Fruit fly (Drosophila melanogaster) whole organism, embryonic: ENCODE data around the gene CG9628.

Experiments used
- Awh ChIP-seq: fragments of 200-800 bp; sonication (Bioruptor generic); IDR thresholded peaks from 2 replicates; pipeline ENCODE4, ENCODE4 v1.3.6; 2022; ENCODE audit warnings: missing biosample characterization, missing genetic modification characterization
- BtbVII ChIP-seq: fragments of 200-800 bp; sonication (Bioruptor generic); optimal IDR thresholded peaks from 3 replicates; lab custom pipeline; 2017; ENCODE audit warnings: missing biosample characterization, mild to moderate bottlenecking, missing genetic modification characterization
- CG10274 ChIP-seq: fragments of 200-800 bp; sonication (Bioruptor generic); optimal IDR thresholded peaks from 3 replicates; lab custom pipeline; 2017; ENCODE audit warnings: missing biosample characterization, mild to moderate bottlenecking, missing genetic modification characterization
- CG10959 ChIP-seq: fragments of 200-800 bp; sonication (Bioruptor generic); IDR thresholded peaks from 2 replicates; pipeline ENCODE4 v1.3.6; 2022; ENCODE audit warnings: missing biosample characterization, missing genetic modification characterization
- CG14441 ChIP-seq: fragments of 200-800 bp; sonication (Bioruptor generic); IDR thresholded peaks from 2 replicates; pipeline ENCODE4 v1.3.6; 2022; ENCODE audit warnings: missing biosample characterization, missing genetic modification characterization
- CG15011 ChIP-seq: fragments of 200-800 bp; sonication (Bioruptor generic); optimal IDR thresholded peaks from 3 replicates; lab custom pipeline; 2018; ENCODE audit warnings: missing biosample characterization, mild to moderate bottlenecking, missing genetic modification characterization
- CG15696 ChIP-seq: fragments of 200-800 bp; sonication (Bioruptor generic); optimal IDR thresholded peaks from 2 replicates; lab custom pipeline; 2019; ENCODE audit warnings: missing biosample characterization, mild to moderate bottlenecking, missing genetic modification characterization, moderate library complexity
- CG17912 ChIP-seq: fragments of 200-800 bp; sonication (Bioruptor generic); optimal IDR thresholded peaks from 2 replicates; lab custom pipeline; 2018; ENCODE audit warnings: missing biosample characterization, mild to moderate bottlenecking, missing genetic modification characterization
- CG18011 ChIP-seq: fragments of 200-800 bp; sonication (Bioruptor generic); optimal IDR thresholded peaks from 2 replicates; lab custom pipeline; 2017; ENCODE audit warnings: missing biosample characterization, missing genetic modification characterization, mild to moderate bottlenecking, moderate library complexity, missing genotype
- CG18262 ChIP-seq: fragments of 200-800 bp; optimal IDR thresholded peaks from 3 replicates; lab custom pipeline; 2019; ENCODE audit warnings: missing biosample characterization, mild to moderate bottlenecking, missing genetic modification characterization, moderate library complexity
- CG18476 ChIP-seq: fragments of 200-800 bp; sonication (Bioruptor generic); optimal IDR thresholded peaks from 2 replicates; lab custom pipeline; 2016; ENCODE audit warnings: missing biosample characterization, mild to moderate bottlenecking, missing genetic modification characterization
- CG3163 ChIP-seq: fragments of 200-800 bp; sonication (Bioruptor generic); optimal IDR thresholded peaks from 3 replicates; lab custom pipeline; 2016; ENCODE audit warnings: missing biosample characterization, missing genetic modification characterization
- CG33213 ChIP-seq: fragments of 200-800 bp; sonication (Bioruptor generic); optimal IDR thresholded peaks from 3 replicates; lab custom pipeline; 2016; ENCODE audit warnings: missing biosample characterization, missing genetic modification characterization
- CG8089 ChIP-seq: fragments of 200-800 bp; sonication (Bioruptor generic); optimal IDR thresholded peaks from 3 replicates; lab custom pipeline; 2016; ENCODE audit warnings: missing biosample characterization, missing genetic modification characterization
- CG8944 ChIP-seq: fragments of 200-800 bp; sonication (Bioruptor generic); optimal IDR thresholded peaks from 3 replicates; lab custom pipeline; 2016; ENCODE audit warnings: missing biosample characterization, missing genetic modification characterization
- Dbx ChIP-seq: fragments of 200-800 bp; sonication (Bioruptor generic); IDR thresholded peaks from 3 replicates; pipeline ENCODE4 v1.3.6; 2022; ENCODE audit warnings: missing biosample characterization, missing genetic modification characterization
- Dfd ChIP-seq, 2 experiments: fragments of >200 bp; optimal IDR thresholded peaks; 2 replicates each; lab custom pipeline; 2017; ENCODE audit warnings: missing biosample characterization in 2 of 2, missing genetic modification characterization in 2 of 2
- Dref ChIP-seq: fragments of 200-800 bp; sonication (Bioruptor generic); IDR thresholded peaks from 2 replicates; pipeline ENCODE4 v1.3.6; 2022; ENCODE audit warnings: missing biosample characterization, missing genetic modification characterization
- Hey ChIP-seq: fragments of 200-800 bp; sonication (Bioruptor generic); optimal IDR thresholded peaks from 3 replicates; lab custom pipeline; 2018; ENCODE audit warnings: missing biosample characterization, mild to moderate bottlenecking, missing genetic modification characterization
- Hr78 ChIP-seq, 2 experiments: fragments of 200-800 bp in 1 of 2; fragments of >200 bp in 1 of 2; sonication (Bioruptor generic) in 1 of 2; optimal IDR thresholded peaks; 2 replicates each; lab custom pipeline; 2017 to 2019; ENCODE audit warnings: missing biosample characterization in 2 of 2, missing genetic modification characterization in 2 of 2, mild to moderate bottlenecking in 1 of 2, moderate library complexity in 1 of 2
- MBD-R2 ChIP-seq: fragments of 200-800 bp; sonication (Bioruptor generic); IDR thresholded peaks from 2 replicates; pipeline ENCODE4 v1.3.6; 2022; ENCODE audit warnings: missing biosample characterization, missing genetic modification characterization
- NK7.1 ChIP-seq: fragments of 200-800 bp; sonication (Bioruptor generic); optimal IDR thresholded peaks from 3 replicates; lab custom pipeline; 2016; ENCODE audit warnings: missing biosample characterization, missing genetic modification characterization
- Pdp1 ChIP-seq, 2 experiments: fragments of 200-800 bp; sonication (Bioruptor generic); optimal IDR thresholded peaks; 3 replicates each; lab custom pipeline; 2016; ENCODE audit warnings: missing biosample characterization in 2 of 2, missing genetic modification characterization in 2 of 2, mild to moderate bottlenecking in 1 of 2, moderate library complexity in 1 of 2
- Poxn ChIP-seq: fragments of 200-800 bp; sonication (Bioruptor generic); IDR thresholded peaks from 2 replicates; pipeline ENCODE4 v1.3.6; 2022; ENCODE audit warnings: missing biosample characterization, missing genetic modification characterization
- Sry-δ ChIP-seq: fragments of 200-800 bp; sonication (Bioruptor generic); optimal IDR thresholded peaks from 2 replicates; lab custom pipeline; 2016; ENCODE audit warnings: missing biosample characterization, missing genetic modification characterization
- Ssrp ChIP-seq: fragments of 200-800 bp; sonication (Bioruptor generic); optimal IDR thresholded peaks from 2 replicates; lab custom pipeline; 2018; ENCODE audit warnings: missing biosample characterization, mild to moderate bottlenecking, missing genetic modification characterization, moderate library complexity
- Taf1 ChIP-seq: fragments of 200-800 bp; sonication (Bioruptor generic); IDR thresholded peaks from 2 replicates; pipeline ENCODE4 v1.3.6; 2022; ENCODE audit warnings: missing biosample characterization, missing genetic modification characterization
- Trl ChIP-seq, 3 experiments: fragments of >200 bp in 2 of 3; fragments of 200-800 bp in 1 of 3; sonication (Bioruptor generic) in 1 of 3; optimal IDR thresholded peaks; 2 replicates in 1 of 3; 3 replicates in 2 of 3; lab custom pipeline; 2016 to 2017; ENCODE audit warnings: missing biosample characterization in 1 of 3, missing genetic modification characterization in 1 of 3
- crol ChIP-seq: fragments of 200-800 bp; sonication (Bioruptor generic); IDR thresholded peaks from 2 replicates; pipeline ENCODE4 v1.3.6; 2022; ENCODE audit warnings: missing biosample characterization, missing genetic modification characterization
- dmrt99B ChIP-seq: fragments of 200-800 bp; sonication (Bioruptor generic); optimal IDR thresholded peaks from 2 replicates; lab custom pipeline; 2018; ENCODE audit warnings: missing biosample characterization, mild to moderate bottlenecking, missing genetic modification characterization, moderate library complexity
- dpn ChIP-seq, 2 experiments: fragments of 200-800 bp; sonication (Bioruptor generic); optimal IDR thresholded peaks; 3 replicates each; lab custom pipeline; 2016; ENCODE audit warnings: missing biosample characterization in 2 of 2, missing genetic modification characterization in 2 of 2
- ewg ChIP-seq: fragments of 200-800 bp; sonication (Bioruptor generic); optimal IDR thresholded peaks from 3 replicates; lab custom pipeline; 2017; ENCODE audit warnings: mild to moderate bottlenecking, missing biosample characterization, missing genetic modification reagents, missing genetic modification characterization
- gcm ChIP-seq: fragments of 200-800 bp; sonication (Bioruptor generic); optimal IDR thresholded peaks from 2 replicates; lab custom pipeline; 2019; ENCODE audit warnings: missing biosample characterization, mild to moderate bottlenecking, missing genetic modification characterization, moderate library complexity
- gem ChIP-seq: fragments of 200-800 bp; sonication (Bioruptor generic); optimal IDR thresholded peaks from 2 replicates; lab custom pipeline; 2019; ENCODE audit warnings: missing biosample characterization, mild to moderate bottlenecking, missing genetic modification characterization, moderate library complexity
- gsb-n ChIP-seq: fragments of 200-800 bp; sonication (Bioruptor generic); optimal IDR thresholded peaks from 3 replicates; lab custom pipeline; 2018; ENCODE audit warnings: missing biosample characterization, mild to moderate bottlenecking, missing genetic modification characterization
- jumu ChIP-seq: fragments of 200-800 bp; sonication (Bioruptor generic); optimal IDR thresholded peaks from 3 replicates; lab custom pipeline; 2016; ENCODE audit warnings: missing biosample characterization, missing genetic modification characterization
- lab ChIP-seq: fragments of 200-800 bp; sonication (Bioruptor generic); optimal IDR thresholded peaks from 3 replicates; lab custom pipeline; 2017; ENCODE audit warnings: missing biosample characterization, missing genetic modification characterization, mild to moderate bottlenecking, moderate library complexity, missing genetic modification reagents
- nerfin-1 ChIP-seq: fragments of 200-800 bp; sonication (Bioruptor generic); optimal IDR thresholded peaks from 3 replicates; lab custom pipeline; 2019; ENCODE audit warnings: missing biosample characterization, mild to moderate bottlenecking, missing genetic modification characterization, moderate library complexity
- nom ChIP-seq: fragments of 200-800 bp; sonication (Bioruptor generic); optimal IDR thresholded peaks from 2 replicates; lab custom pipeline; 2017; ENCODE audit warnings: missing biosample characterization, missing genetic modification characterization, mild to moderate bottlenecking, moderate library complexity, missing genetic modification reagents
- pros ChIP-seq: fragments of 200-800 bp; sonication (Bioruptor generic); optimal IDR thresholded peaks from 3 replicates; lab custom pipeline; 2019; ENCODE audit warnings: missing biosample characterization, mild to moderate bottlenecking, missing genetic modification characterization, moderate library complexity
- schlank ChIP-seq: fragments of 200-800 bp; sonication (Bioruptor generic); optimal IDR thresholded peaks from 2 replicates; lab custom pipeline; 2018; ENCODE audit warnings: missing biosample characterization, mild to moderate bottlenecking, missing genetic modification characterization
- sd ChIP-seq: fragments of 200-800 bp; sonication (Bioruptor generic); optimal IDR thresholded peaks from 3 replicates; lab custom pipeline; 2018; ENCODE audit warnings: missing biosample characterization, mild to moderate bottlenecking, missing genetic modification characterization, moderate library complexity
- sens ChIP-seq: fragments of 200-800 bp; sonication (Bioruptor generic); peaks from one replicate; lab custom pipeline; 2016; ENCODE audit warnings: missing biosample characterization, missing genetic modification characterization
- toy ChIP-seq: fragments of 200-800 bp; sonication (Bioruptor generic); IDR thresholded peaks from 2 replicates; pipeline ENCODE4 v1.3.6; 2022; ENCODE audit warnings: missing biosample characterization, missing genetic modification characterization
- wek ChIP-seq: fragments of 200-800 bp; sonication (Bioruptor generic); optimal IDR thresholded peaks from 3 replicates; lab custom pipeline; 2018; ENCODE audit warnings: missing biosample characterization, mild to moderate bottlenecking, missing genetic modification characterization, moderate library complexity

The CG9628 gene

DNA sequence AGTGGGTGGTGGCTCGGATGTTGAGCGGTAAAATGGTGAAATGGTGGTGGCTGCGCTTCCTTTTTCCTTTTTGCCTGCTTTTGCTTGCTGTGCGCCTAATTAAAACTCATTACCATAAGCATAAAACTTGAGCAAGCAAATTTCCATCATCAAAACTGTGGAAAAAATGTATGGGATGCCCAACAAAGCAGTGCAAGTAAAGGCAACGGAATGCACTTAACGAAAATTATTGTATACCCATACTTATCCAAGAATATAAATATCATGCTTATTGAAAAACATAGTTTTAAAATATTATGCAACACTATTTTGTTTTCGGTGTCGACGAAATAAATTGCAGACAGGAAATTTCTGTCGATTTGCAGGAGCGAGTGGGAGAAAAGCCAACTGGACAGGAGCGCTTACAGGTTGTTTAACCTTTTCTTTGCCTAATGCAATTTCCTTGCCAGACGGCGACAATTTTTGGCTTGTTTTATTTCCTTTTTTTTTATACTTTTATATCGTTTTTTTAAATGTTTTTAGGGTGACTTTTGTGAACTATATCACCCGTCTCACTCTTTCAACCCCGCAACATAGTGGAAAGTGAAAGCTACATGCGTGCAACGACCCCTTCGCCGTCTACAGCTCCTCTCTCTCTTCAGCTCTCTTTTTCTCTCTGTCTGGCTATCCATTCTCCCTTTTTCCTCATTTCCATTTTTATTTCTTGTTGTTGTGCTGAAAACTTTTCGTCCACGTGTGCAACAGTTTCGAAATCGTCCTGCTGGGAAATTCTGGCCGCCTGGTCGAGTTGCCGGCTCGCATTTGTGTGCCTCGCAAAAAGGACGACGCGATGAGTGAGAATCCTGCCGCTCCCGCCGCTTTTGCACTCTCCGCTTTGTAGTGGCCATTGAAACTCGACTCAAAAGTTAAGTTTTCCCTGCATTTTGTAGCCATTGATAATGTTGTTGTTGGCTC is 37.6 kb downstream of the CG9628 start (continued):
- no peak for TF ChIP-seq Taf1
- TF ChIP-seq CG14441 (GFP tag; lab: Robert Waterston, UW): no peak
- TF ChIP-seq schlank (tag; lab: Kevin White, UChicago): no peak
- TF ChIP-seq Trl (optimal IDR thresholded peaks at IDR 0.05; lab: Kevin White, UChicago): peak; percentile 42 to 59
- TF ChIP-seq Trl (GFP tag; optimal IDR thresholded peaks at IDR 0.05; lab: Kevin White, UChicago): no peak
- no peak for TF ChIP-seq CG18011
- no peak for TF ChIP-seq jumu
- TF ChIP-seq gem (tag; lab: Kevin White, UChicago): peak; percentile 48
- TF ChIP-seq CG18476 (GFP tag; lab: Kevin White, UChicago): no peak
- TF ChIP-seq CG10274 (GFP tag; lab: Kevin White, UChicago): no peak
- TF ChIP-seq BtbVII: no peak
- no peak for TF ChIP-seq gcm (GFP tag; lab: Kevin White, UChicago)
- TF ChIP-seq Hey (tag; lab: Kevin White, UChicago): no peak
- TF ChIP-seq dpn (GFP tag; optimal IDR thresholded peaks at IDR 0.05; lab: Kevin White, UChicago): no peak
- peak; percentile 19 for TF ChIP-seq gsb-n (tag; lab: Kevin White, UChicago)
- no peak for TF ChIP-seq nom
- no peak for TF ChIP-seq CG33213 (GFP tag; lab: Kevin White, UChicago)
- no peak for TF ChIP-seq wek (GFP tag; lab: Kevin White, UChicago)
- TF ChIP-seq Pdp1 (GFP tag; optimal IDR thresholded peaks at IDR 0.05; lab: Kevin White, UChicago): peak in 1 of 2 experiments; percentile 37
- no peak for TF ChIP-seq Sry-δ (GFP tag; lab: Kevin White, UChicago)
- TF ChIP-seq CG18262 (tag; lab: Kevin White, UChicago): peak; percentile 15
- peak; percentile 82 for TF ChIP-seq pros (GFP tag; lab: Kevin White, UChicago)
- no peak for TF ChIP-seq MBD-R2 (GFP tag; lab: Robert Waterston, UW)
- peak; percentile 8 for TF ChIP-seq dmrt99B (tag; lab: Kevin White, UChicago)
- peak; percentile 64 for TF ChIP-seq sens (GFP tag; lab: Kevin White, UChicago)

DNA sequence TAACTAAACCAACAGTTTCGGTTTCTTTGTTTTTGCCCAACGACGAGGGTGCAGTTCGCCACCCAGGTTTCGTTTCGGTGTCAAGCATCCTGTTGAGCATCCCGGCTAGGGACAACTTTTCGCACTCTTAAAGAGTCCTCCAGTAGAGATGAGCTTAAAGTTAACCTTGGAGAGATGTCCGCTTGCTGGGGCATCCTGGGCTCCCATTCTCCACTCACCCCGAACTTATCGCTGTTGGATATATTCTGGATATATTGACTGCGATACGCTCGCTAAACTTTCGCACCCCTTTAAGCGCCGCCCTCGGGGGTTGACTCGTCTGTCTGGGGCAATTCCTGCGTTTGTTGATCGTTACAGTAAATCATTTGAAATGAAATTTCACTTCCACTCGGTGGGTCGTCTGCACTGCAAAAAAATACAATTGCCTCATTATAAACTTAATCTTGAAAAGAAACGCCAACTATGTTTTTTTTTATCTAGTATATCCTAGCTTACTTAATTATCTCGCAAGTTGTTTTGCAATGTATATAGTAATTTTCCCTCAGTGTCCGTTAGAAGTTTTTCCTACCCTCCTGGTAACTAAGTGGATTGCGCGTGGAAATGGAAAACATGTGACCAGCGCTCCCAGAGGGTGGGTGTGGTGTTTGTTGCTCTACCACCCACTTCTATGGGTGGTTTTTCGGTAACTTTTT is 39.1 kb downstream of the CG9628 start:
- no peak for TF ChIP-seq Poxn (GFP tag; lab: Robert Waterston, UW)
- peak; percentile 56; the same call in 1 of the 2 replicates for TF ChIP-seq toy
- peak; percentile 45 for TF ChIP-seq CG15696 (tag; lab: Kevin White, UChicago)
- TF ChIP-seq nerfin-1 (tag; lab: Kevin White, UChicago): peak; percentile 79
- TF ChIP-seq CG10959 (GFP tag; lab: Robert Waterston, UW): peak; percentile 59
- peak; percentile 78 for TF ChIP-seq ewg (GFP tag; lab: Kevin White, UChicago)
- TF ChIP-seq NK7.1: peak; percentile 76
- TF ChIP-seq lab (GFP tag; lab: Kevin White, UChicago): peak; percentile 66
- TF ChIP-seq gsb-n (tag; lab: Kevin White, UChicago): peak; percentile 78
- peak; percentile 63 for TF ChIP-seq sd
- peak; percentile 60; the same call in 2 of the 3 replicates for TF ChIP-seq Dbx
- peak; percentile 52 for TF ChIP-seq CG3163 (GFP tag; lab: Kevin White, UChicago)
- TF ChIP-seq Dfd (GFP tag; optimal IDR thresholded peaks at IDR 0.05; lab: Kevin White, UChicago): no peak
- TF ChIP-seq CG17912 (GFP tag; lab: Kevin White, UChicago): no peak
- peak; percentile 70 for TF ChIP-seq Ssrp (tag; lab: Kevin White, UChicago)
- 0 out of 2 replicates have a peak, but pooled peaks have one; percentile 16 for TF ChIP-seq crol (GFP tag; lab: Robert Waterston, UW)
- peak; percentile 53 for TF ChIP-seq CG8089 (GFP tag; lab: Kevin White, UChicago)
- TF ChIP-seq CG15011 (GFP tag; lab: Kevin White, UChicago): peak; percentile 50
- peak; percentile 75 for TF ChIP-seq gcm (GFP tag; lab: Kevin White, UChicago)
- TF ChIP-seq Awh (GFP tag; lab: Robert Waterston, UW): peak; percentile 87
- TF ChIP-seq dmrt99B (tag; lab: Kevin White, UChicago): peak; percentile 83
- no peak for TF ChIP-seq Dref (GFP tag; lab: Robert Waterston, UW)
- peak; percentile 61 for TF ChIP-seq CG8944 (GFP tag; lab: Kevin White, UChicago)
- TF ChIP-seq Hr78 (GFP tag; optimal IDR thresholded peaks at IDR 0.05; lab: Kevin White, UChicago): peak in 1 of 2 experiments; percentile 2
